Worm (Caenorhabditis elegans) whole organism, L2 larva: ENCODE measurements around the gene K09D9.3.

ENCODE experiments used
- F13H6.1 ChIP-seq: sonication (generic microtip); optimal IDR thresholded peaks from 2 replicates; lab custom pipeline; 2016; ENCODE audit warnings: missing genetic modification characterization, missing compliant biosample characterization
- aly-2 ChIP-seq: fragments of 150-350 bp; optimal IDR thresholded peaks from 2 replicates; lab custom pipeline; 2014; ENCODE audit warnings: missing biosample characterization, missing genetic modification characterization
- ceh-16 ChIP-seq: fragments of 150-350 bp; optimal IDR thresholded peaks from 2 replicates; lab custom pipeline; 2014; ENCODE audit warnings: missing biosample characterization, missing genetic modification characterization
- ceh-82 ChIP-seq: fragments of 150-350 bp; optimal IDR thresholded peaks from 2 replicates; lab custom pipeline; 2014; ENCODE audit warnings: missing biosample characterization, missing genetic modification characterization
- lin-11 ChIP-seq: fragments of 150-350 bp; sonication (generic microtip); optimal IDR thresholded peaks from 2 replicates; lab custom pipeline; 2014; ENCODE audit warnings: missing biosample characterization, missing genetic modification characterization, inconsistent platforms, mixed read lengths
- lin-39 ChIP-seq: fragments of 150-350 bp; optimal IDR thresholded peaks from 2 replicates; lab custom pipeline; 2014; ENCODE audit warnings: missing biosample characterization, missing genetic modification reagents, missing genetic modification characterization
- lsy-2 ChIP-seq, 2 experiments: fragments of 150-350 bp in 1 of 2; sonication (generic microtip) in 1 of 2; optimal IDR thresholded peaks; 2 replicates each; lab custom pipeline; 2014 to 2017; ENCODE audit warnings: missing biosample characterization in 2 of 2, missing genetic modification characterization in 2 of 2
- nhr-11 ChIP-seq: fragments of 150-350 bp; optimal IDR thresholded peaks from 2 replicates; lab custom pipeline; 2014; ENCODE audit warnings: missing biosample characterization, missing genetic modification characterization
- unc-39 ChIP-seq: fragments of 150-350 bp; optimal IDR thresholded peaks from 2 replicates; lab custom pipeline; 2014; ENCODE audit warnings: missing biosample characterization, missing genetic modification characterization
- zag-1 ChIP-seq: fragments of 150-350 bp; optimal IDR thresholded peaks from 2 replicates; lab custom pipeline; 2014; ENCODE audit warnings: missing biosample characterization, missing genetic modification characterization

- TF ChIP-seq ceh-16 (tag; lab: Kevin White, UChicago), result no peak
- TF ChIP-seq ceh-82 (tag; lab: Kevin White, UChicago), result no peak
- TF ChIP-seq aly-2 (tag; lab: Kevin White, UChicago), result no peak
- no peak for TF ChIP-seq lin-39 (tag; lab: Kevin White, UChicago)
- TF ChIP-seq lin-11 (tag; lab: Kevin White, UChicago), result no peak
- no peak for TF ChIP-seq zag-1 (tag; lab: Kevin White, UChicago)
- TF ChIP-seq unc-39, result no peak
- TF ChIP-seq nhr-11 (tag; lab: Kevin White, UChicago), result no peak
- TF ChIP-seq lsy-2 (tag; optimal IDR thresholded peaks at IDR 0.05; lab: Kevin White, UChicago), result no peak
- TF ChIP-seq F13H6.1 (tag; lab: Kevin White, UChicago), result no peak
Measured at ce11 chrV:3979053-3979452, 40.2 kb upstream of the K09D9.3 start, which contains the start of gene nlp-34.
